Worm (Caenorhabditis elegans) whole organism, young adult: ENCODE data around the gene col-172.
A peak's percentile ranks its signal among the peaks of the same experiment; 100 is the strongest.

Experiments
- F22D6.2 ChIP-seq: sonication (generic microtip); optimal IDR thresholded peaks from 2 replicates; lab custom pipeline; 2016; ENCODE audit warnings: mild to moderate bottlenecking, missing genetic modification characterization, missing compliant biosample characterization
- F23B12.7 ChIP-seq: sonication (generic microtip); optimal IDR thresholded peaks from 2 replicates; lab custom pipeline; 2017; ENCODE audit warnings: missing genetic modification characterization, mild to moderate bottlenecking, missing compliant biosample characterization, antibody characterized with exemption, moderate library complexity; ENCODE audit not compliant: insufficient read depth
- F37B4.10 ChIP-seq: fragments of 200-800 bp; sonication (Bioruptor generic); IDR thresholded peaks from 2 replicates; pipeline ENCODE4 v1.3.6; 2022; ENCODE audit warnings: missing genetic modification characterization, missing compliant biosample characterization
- F39B2.1 ChIP-seq: fragments of 200-800 bp; sonication (Bioruptor generic); IDR thresholded peaks from 2 replicates; pipeline ENCODE4 v1.3.6; 2022; ENCODE audit warnings: missing genetic modification reagents, missing genetic modification characterization, missing compliant biosample characterization
- F49E8.2 ChIP-seq: sonication (generic microtip); optimal IDR thresholded peaks from 3 replicates; lab custom pipeline; 2017; ENCODE audit warnings: missing genetic modification characterization, mild to moderate bottlenecking, missing compliant biosample characterization, antibody characterized with exemption, moderate library complexity; ENCODE audit not compliant: insufficient read depth
- F57C9.4 ChIP-seq: sonication (generic microtip); optimal IDR thresholded peaks from 2 replicates; lab custom pipeline; 2017; ENCODE audit warnings: mild to moderate bottlenecking, missing genetic modification characterization, missing compliant biosample characterization
- K12H6.12 ChIP-seq: fragments of 200-800 bp; sonication (Bioruptor generic); optimal IDR thresholded peaks from 2 replicates; lab custom pipeline; 2018; ENCODE audit warnings: mild to moderate bottlenecking, missing genetic modification characterization, missing compliant biosample characterization
- Y95B8A.8 ChIP-seq: fragments of 200-800 bp; sonication (Bioruptor generic); IDR thresholded peaks from 2 replicates; pipeline ENCODE4 v1.3.6; 2022; ENCODE audit warnings: missing genetic modification reagents, missing genetic modification characterization, missing compliant biosample characterization
- athp-1 ChIP-seq: sonication (generic microtip); optimal IDR thresholded peaks from 2 replicates; lab custom pipeline; 2017; ENCODE audit warnings: mild to moderate bottlenecking, missing genetic modification characterization, missing compliant biosample characterization
- attf-5 ChIP-seq: fragments of 200-800 bp; sonication (Bioruptor generic); optimal IDR thresholded peaks from 2 replicates; lab custom pipeline; 2018; ENCODE audit warnings: mild to moderate bottlenecking, missing genetic modification characterization, missing compliant biosample characterization
- bed-2 ChIP-seq: fragments of 200-800 bp; sonication (Bioruptor generic); IDR thresholded peaks from 2 replicates; pipeline ENCODE4 v1.3.6; 2022; ENCODE audit warnings: missing genetic modification reagents, missing genetic modification characterization, missing compliant biosample characterization
- ccch-3 ChIP-seq: fragments of 200-800 bp; sonication (Bioruptor generic); optimal IDR thresholded peaks from 2 replicates; lab custom pipeline; 2018; ENCODE audit warnings: mild to moderate bottlenecking, missing genetic modification characterization, missing compliant biosample characterization
- ceh-58 ChIP-seq: fragments of 200-800 bp; sonication (Bioruptor generic); IDR thresholded peaks from 2 replicates; pipeline ENCODE4 v1.3.6; 2022; ENCODE audit warnings: missing genetic modification characterization, missing compliant biosample characterization
- ceh-91 ChIP-seq: fragments of 200-800 bp; sonication (Bioruptor generic); IDR thresholded peaks from 2 replicates; pipeline ENCODE4 v1.3.6; 2022; ENCODE audit warnings: missing genetic modification reagents, missing genetic modification characterization, missing compliant biosample characterization
- die-1 ChIP-seq: sonication (generic microtip); optimal IDR thresholded peaks from 2 replicates; lab custom pipeline; 2016; ENCODE audit warnings: missing genotype, mild to moderate bottlenecking, missing genetic modification characterization, missing compliant biosample characterization
- efl-1 ChIP-seq: fragments of 150-350 bp; optimal IDR thresholded peaks from 2 replicates; lab custom pipeline; 2014; ENCODE audit warnings: missing biosample characterization, missing genetic modification reagents, missing genetic modification characterization
- egl-18 ChIP-seq: fragments of 200-800 bp; sonication (Bioruptor generic); IDR thresholded peaks from 2 replicates; pipeline ENCODE4 v1.3.6; 2022; ENCODE audit warnings: missing genetic modification reagents, missing genetic modification characterization, missing compliant biosample characterization
- egl-44 ChIP-seq: fragments of 200-800 bp; sonication (Bioruptor generic); IDR thresholded peaks from 2 replicates; pipeline ENCODE4 v1.3.6; 2022; ENCODE audit warnings: missing genetic modification reagents, missing genetic modification characterization, missing compliant biosample characterization
- egrh-3 ChIP-seq: fragments of 200-800 bp; sonication (Bioruptor generic); IDR thresholded peaks from 2 replicates; pipeline ENCODE4 v1.3.6; 2022; ENCODE audit warnings: missing genetic modification reagents, missing genetic modification characterization, missing compliant biosample characterization
- ekl-4 ChIP-seq: fragments of 200-800 bp; sonication (Bioruptor generic); IDR thresholded peaks from 2 replicates; pipeline ENCODE4 v1.3.6; 2022; ENCODE audit warnings: missing genetic modification reagents, missing genetic modification characterization, missing compliant biosample characterization
- gei-17 ChIP-seq: fragments of 200-800 bp; sonication (Bioruptor generic); optimal IDR thresholded peaks from 2 replicates; lab custom pipeline; 2018; ENCODE audit warnings: mild to moderate bottlenecking, missing genetic modification characterization, missing compliant biosample characterization
- hlh-12 ChIP-seq: sonication (generic microtip); optimal IDR thresholded peaks from 2 replicates; lab custom pipeline; 2016; ENCODE audit warnings: missing genetic modification characterization, missing compliant biosample characterization
- hmg-1.2 ChIP-seq: fragments of 200-800 bp; sonication (Bioruptor generic); IDR thresholded peaks from 2 replicates; pipeline ENCODE4 v1.3.6; 2022; ENCODE audit warnings: missing genetic modification reagents, missing genetic modification characterization, missing compliant biosample characterization
- hrde-1 ChIP-seq: sonication (generic microtip); optimal IDR thresholded peaks from 2 replicates; lab custom pipeline; 2016; ENCODE audit warnings: missing genetic modification characterization, mild to moderate bottlenecking, missing compliant biosample characterization, moderate library complexity, missing genotype, missing genetic modification reagents, borderline replicate concordance
- hsf-1 ChIP-seq: fragments of 200-800 bp; sonication (Bioruptor generic); IDR thresholded peaks from 2 replicates; pipeline ENCODE4 v1.3.6; 2022; ENCODE audit warnings: missing genetic modification reagents, missing genetic modification characterization, missing compliant biosample characterization
- let-526 ChIP-seq: fragments of 200-800 bp; sonication (Bioruptor generic); IDR thresholded peaks from 2 replicates; pipeline ENCODE4 v1.3.6; 2022; ENCODE audit warnings: missing genetic modification reagents, missing genetic modification characterization, missing compliant biosample characterization
- lin-26 ChIP-seq: fragments of 200-800 bp; sonication (Bioruptor generic); IDR thresholded peaks from 2 replicates; pipeline ENCODE4 v1.3.6; 2022; ENCODE audit warnings: missing genetic modification reagents, missing genetic modification characterization, missing compliant biosample characterization
- lin-35 ChIP-seq, 3 experiments: fragments of 150-350 bp in 2 of 3; sonication (generic microtip) in 1 of 3; optimal IDR thresholded peaks; 2 replicates each; lab custom pipeline; 2014 to 2018; ENCODE audit warnings: missing biosample characterization in 3 of 3, missing genetic modification characterization in 3 of 3, missing genetic modification reagents in 3 of 3
- lin-54 ChIP-seq: fragments of 200-800 bp; sonication (Bioruptor generic); optimal IDR thresholded peaks from 2 replicates; lab custom pipeline; 2018; ENCODE audit warnings: mild to moderate bottlenecking, missing genetic modification characterization, missing compliant biosample characterization
- lsy-27 ChIP-seq: sonication (generic microtip); optimal IDR thresholded peaks from 2 replicates; lab custom pipeline; 2017; ENCODE audit warnings: missing genetic modification characterization, mild to moderate bottlenecking, missing compliant biosample characterization, antibody characterized with exemption, missing genotype, borderline replicate concordance; ENCODE audit not compliant: insufficient read depth
- madf-8 ChIP-seq: fragments of 200-800 bp; sonication (Bioruptor generic); conservative IDR thresholded peaks from 2 replicates; pipeline ENCODE4 v1.3.6; 2022; ENCODE audit warnings: missing genetic modification reagents, missing genetic modification characterization, missing compliant biosample characterization
- mel-28 ChIP-seq: sonication (generic microtip); optimal IDR thresholded peaks from 2 replicates; lab custom pipeline; 2016; ENCODE audit warnings: borderline replicate concordance, mild to moderate bottlenecking, missing genetic modification characterization, missing compliant biosample characterization
- nhr-120 ChIP-seq: fragments of 200-800 bp; sonication (Bioruptor generic); IDR thresholded peaks from 2 replicates; pipeline ENCODE4 v1.3.6; 2022; ENCODE audit warnings: missing genetic modification characterization, missing compliant biosample characterization
- nhr-179 ChIP-seq: sonication (generic microtip); optimal IDR thresholded peaks from 2 replicates; lab custom pipeline; 2016; ENCODE audit warnings: mild to moderate bottlenecking, missing genetic modification characterization, missing compliant biosample characterization
- nhr-80 ChIP-seq: sonication (generic microtip); optimal IDR thresholded peaks from 2 replicates; lab custom pipeline; 2016; ENCODE audit warnings: missing genetic modification characterization, missing compliant biosample characterization
- pha-4 ChIP-seq: fragments of 150-350 bp; sonication (generic microtip); optimal IDR thresholded peaks from 2 replicates; lab custom pipeline; 2014; ENCODE audit warnings: missing biosample characterization, missing genetic modification reagents, missing genetic modification characterization
- sdz-38 ChIP-seq: sonication (generic microtip); optimal IDR thresholded peaks from 2 replicates; lab custom pipeline; 2016; ENCODE audit warnings: missing genotype, missing genetic modification characterization, missing compliant biosample characterization
- snpc-1.3 ChIP-seq: sonication (generic microtip); optimal IDR thresholded peaks from 2 replicates; lab custom pipeline; 2017; ENCODE audit warnings: missing genetic modification characterization, mild to moderate bottlenecking, missing compliant biosample characterization, antibody characterized with exemption, moderate library complexity, missing genotype, missing genetic modification reagents; ENCODE audit not compliant: insufficient read depth
- somi-1 ChIP-seq: fragments of 200-800 bp; sonication (Bioruptor generic); optimal IDR thresholded peaks from 2 replicates; lab custom pipeline; 2018; ENCODE audit warnings: mild to moderate bottlenecking, missing genetic modification characterization, missing compliant biosample characterization
- sptf-2 ChIP-seq: fragments of 200-800 bp; sonication (Bioruptor generic); optimal IDR thresholded peaks from 2 replicates; lab custom pipeline; 2018; ENCODE audit warnings: mild to moderate bottlenecking, missing genetic modification characterization, missing compliant biosample characterization
- zfh-2 ChIP-seq: fragments of 200-800 bp; sonication (Bioruptor generic); conservative IDR thresholded peaks from 2 replicates; pipeline ENCODE4 v1.3.6; 2022; ENCODE audit warnings: missing genetic modification reagents, missing genetic modification characterization, missing compliant biosample characterization
- ztf-18 ChIP-seq: sonication (generic microtip); optimal IDR thresholded peaks from 2 replicates; lab custom pipeline; 2016; ENCODE audit warnings: missing genotype, mild to moderate bottlenecking, missing genetic modification characterization, missing compliant biosample characterization

The col-172 gene

DNA sequence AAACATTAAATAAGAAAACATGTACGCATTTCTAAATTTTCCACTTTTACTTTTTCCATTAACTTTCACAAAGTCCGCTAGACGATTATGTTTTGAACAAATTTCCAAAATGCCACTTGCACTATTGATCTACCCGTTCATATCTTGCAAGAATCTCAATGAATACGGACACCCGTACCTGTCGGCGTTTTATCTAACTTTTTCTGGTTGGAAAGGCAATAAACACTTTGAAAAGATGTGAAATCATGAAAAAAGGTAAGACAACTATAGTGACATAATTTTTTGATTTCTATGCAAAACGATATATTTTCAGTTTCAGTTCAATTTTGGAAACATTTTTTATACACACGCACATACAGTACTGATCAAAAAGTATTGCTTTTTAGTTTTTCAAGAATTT lies 902 bp upstream of the col-172 start:
- TF ChIP-seq egl-44 (GFP tag; lab: Robert Waterston, UW): no peak
- no peak for TF ChIP-seq efl-1
- no peak for TF ChIP-seq F22D6.2 (tag; lab: Kevin White, UChicago)
- no peak for TF ChIP-seq sptf-2 (GFP tag; lab: Kevin White, UChicago)
- no peak for TF ChIP-seq hmg-1.2 (GFP tag; lab: Robert Waterston, UW)
- no peak for TF ChIP-seq ccch-3 (GFP tag; lab: Kevin White, UChicago)
- TF ChIP-seq hlh-12 (tag; lab: Kevin White, UChicago): no peak
- no peak for TF ChIP-seq madf-8 (GFP tag; lab: Robert Waterston, UW)
- TF ChIP-seq snpc-1.3 (tag; lab: Kevin White, UChicago): no peak
- TF ChIP-seq ekl-4 (GFP tag; lab: Robert Waterston, UW): no peak
- TF ChIP-seq nhr-179 (tag; lab: Kevin White, UChicago): no peak
- TF ChIP-seq F57C9.4: no peak
- no peak for TF ChIP-seq lin-26 (GFP tag; lab: Robert Waterston, UW)
- no peak for TF ChIP-seq egrh-3
- TF ChIP-seq, all 124 proteins: peak for 0

DNA sequence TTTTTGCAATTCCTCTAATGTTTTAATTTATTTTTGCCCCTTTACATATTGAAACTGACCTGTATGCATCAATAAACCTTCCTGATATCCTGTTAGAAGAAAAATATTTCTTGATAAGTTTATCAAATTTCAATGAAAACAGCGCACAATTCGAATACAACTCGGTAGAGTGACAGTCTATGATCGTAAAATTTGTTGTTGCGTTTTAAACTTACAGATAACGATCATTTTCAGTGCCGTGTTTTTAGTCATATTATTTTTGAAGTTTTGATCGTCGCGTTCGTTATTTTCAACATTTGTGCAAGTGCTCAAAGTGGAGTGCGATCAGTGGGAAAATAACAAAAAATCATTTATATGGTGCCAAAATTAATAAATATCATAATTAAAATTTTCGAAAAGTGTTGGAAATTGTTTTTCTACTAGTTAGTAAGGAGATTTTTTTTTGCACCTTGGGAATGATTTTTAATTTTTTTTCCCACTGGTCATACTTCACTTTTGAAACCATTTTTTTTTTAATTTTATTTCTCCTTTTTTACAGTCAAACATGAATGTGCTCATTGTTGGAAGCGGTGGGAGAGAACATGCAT lies 1.8 kb downstream of the col-172 start, which contains the start of gene F38B6.4:
Gene F38B6.4 (plus strand): TSS at position 537 of the 587 bp plus-strand sequence.
- TF ChIP-seq nhr-80 (tag; lab: Kevin White, UChicago): peak; percentile 63
- TF ChIP-seq sdz-38: no peak
- TF ChIP-seq, all 124 proteins: peak for 1

DNA sequence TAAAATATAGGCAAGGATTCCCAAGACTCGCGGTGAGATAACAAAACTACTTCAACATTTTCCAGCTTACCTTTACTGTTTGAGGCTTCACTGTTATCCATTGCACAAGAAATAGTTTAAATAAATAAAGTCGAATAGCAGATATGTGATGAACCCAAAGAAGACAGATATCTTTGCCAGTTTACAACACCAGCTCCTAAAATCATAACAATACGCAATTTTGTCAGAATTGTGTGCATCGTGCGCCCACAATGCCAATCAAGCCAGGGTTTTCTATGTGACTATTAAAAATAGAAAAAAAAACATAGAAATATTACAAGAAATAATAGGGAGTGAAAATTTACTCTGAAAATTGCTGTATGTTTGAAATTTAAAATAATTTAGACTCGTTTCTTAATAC lies 10.1 kb downstream of the col-172 start, which contains the start of gene F38B6.8:
Gene F38B6.8 (minus strand): TSS at position 101 of the 400 bp plus-strand sequence.
- no peak for TF ChIP-seq zfh-2 (GFP tag; lab: Robert Waterston, UW)
- TF ChIP-seq F39B2.1: no peak
- TF ChIP-seq egl-44 (GFP tag; lab: Robert Waterston, UW): no peak
- no peak for TF ChIP-seq somi-1 (GFP tag; lab: Kevin White, UChicago)
- no peak for TF ChIP-seq mel-28 (tag; lab: Kevin White, UChicago)
- TF ChIP-seq F37B4.10 (GFP tag; lab: Robert Waterston, UW): no peak
- no peak for TF ChIP-seq K12H6.12 (tag; lab: Kevin White, UChicago)
- no peak for TF ChIP-seq lin-54 (GFP tag; lab: Kevin White, UChicago)
- no peak for TF ChIP-seq bed-2 (GFP tag; lab: Robert Waterston, UW)
- no peak for TF ChIP-seq pha-4 (tag; lab: Kevin White, UChicago)
- TF ChIP-seq hrde-1 (tag; lab: Kevin White, UChicago): no peak
- TF ChIP-seq lin-35 (GFP tag; optimal IDR thresholded peaks at IDR 0.05; lab: Kevin White, UChicago): no peak
- no peak for TF ChIP-seq ceh-58
- no peak for TF ChIP-seq hsf-1 (GFP tag; lab: Robert Waterston, UW)
- no peak for TF ChIP-seq let-526 (GFP tag; lab: Robert Waterston, UW)

DNA sequence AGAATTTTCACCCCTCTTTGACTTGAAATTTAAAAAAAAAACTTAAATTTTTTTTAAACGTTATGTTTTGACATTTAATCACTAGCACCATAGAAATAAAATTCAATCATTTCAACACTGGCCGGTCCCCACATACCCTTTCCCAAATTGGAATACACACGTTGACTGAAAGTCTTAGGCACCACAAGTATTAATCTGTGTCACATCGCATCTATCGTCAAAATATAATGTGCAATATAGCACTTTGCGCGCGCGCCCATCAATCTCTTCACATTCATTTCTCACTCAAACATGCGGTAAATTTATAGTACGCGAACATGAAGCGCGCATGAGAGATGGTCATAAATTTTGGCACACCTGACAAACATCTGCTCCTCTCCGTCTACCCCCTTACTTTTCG lies 14.7 kb downstream of the col-172 start:
- no peak for TF ChIP-seq ztf-18
- no peak for TF ChIP-seq egl-44 (GFP tag; lab: Robert Waterston, UW)
- TF ChIP-seq Y95B8A.8: no peak
- TF ChIP-seq lsy-27: no peak
- no peak for TF ChIP-seq gei-17 (GFP tag; lab: Kevin White, UChicago)
- no peak for TF ChIP-seq athp-1
- no peak for TF ChIP-seq madf-8 (GFP tag; lab: Robert Waterston, UW)
- TF ChIP-seq egl-18 (GFP tag; lab: Robert Waterston, UW): no peak
- no peak for TF ChIP-seq ceh-91 (GFP tag; lab: Robert Waterston, UW)
- no peak for TF ChIP-seq die-1 (tag; lab: Kevin White, UChicago)
- TF ChIP-seq F39B2.1: no peak
- no peak for TF ChIP-seq attf-5
- TF ChIP-seq nhr-120 (GFP tag; lab: Robert Waterston, UW): no peak
- TF ChIP-seq F49E8.2 (tag; lab: Kevin White, UChicago): no peak
- no peak for TF ChIP-seq sptf-2 (GFP tag; lab: Kevin White, UChicago)
- no peak for TF ChIP-seq F23B12.7
